Fruit fly (Drosophila melanogaster): ENCODE data around the gene Surf4.

The Surf4 gene

DNA sequence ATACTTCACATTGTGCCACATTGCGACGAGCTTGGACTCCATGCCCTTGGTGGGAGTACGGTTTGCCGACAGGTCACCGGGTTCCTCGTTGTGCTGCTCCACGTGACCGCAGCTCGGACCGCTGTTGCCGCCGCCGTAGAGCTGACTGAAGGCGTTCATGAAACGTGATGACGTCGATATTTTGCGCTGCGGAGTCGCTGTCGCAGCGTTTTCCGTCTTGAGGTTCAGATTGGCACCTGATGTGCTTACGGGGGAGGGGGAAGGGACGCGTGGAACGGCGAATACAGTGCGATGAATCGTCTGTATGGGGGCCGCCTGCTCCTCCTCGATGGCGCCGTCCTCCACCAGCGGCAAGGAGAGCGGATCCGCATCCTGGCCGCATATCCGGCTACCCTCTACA lies 10.2 kb upstream of the Surf4 start:
- no peak for TF ChIP-seq CG13204 (GFP tag; optimal IDR thresholded peaks at IDR 0.05)
- TF ChIP-seq CG34367 (tag; optimal IDR thresholded peaks at IDR 0.05): no peak
- TF ChIP-seq Pif1A (GFP tag; optimal IDR thresholded peaks at IDR 0.05): no peak
- TF ChIP-seq gl (tag; optimal IDR thresholded peaks at IDR 0.05): no peak
- no peak for TF ChIP-seq D1 (tag; optimal IDR thresholded peaks at IDR 0.05)

dm6 chr3R:15354019-15354418 lies 8.0 kb upstream of the Surf4 start:
- no peak for TF ChIP-seq Pif1B (GFP tag; optimal IDR thresholded peaks at IDR 0.05)
- no peak for TF ChIP-seq CG15710 (tag; optimal IDR thresholded peaks at IDR 0.05)
- TF ChIP-seq CG32121 (GFP tag; IDR thresholded peaks at IDR 0.05): no peak
- no peak for TF ChIP-seq Pif1A (GFP tag; optimal IDR thresholded peaks at IDR 0.05)
- TF ChIP-seq CG4496 (GFP tag; IDR thresholded peaks at IDR 0.05): no peak
- no peak for TF ChIP-seq Ets98B (GFP tag; IDR thresholded peaks at IDR 0.05)
- no peak for TF ChIP-seq fd96Ca (GFP tag; IDR thresholded peaks at IDR 0.05)
- TF ChIP-seq CG9948 (tag; optimal IDR thresholded peaks at IDR 0.05): no peak
- TF ChIP-seq CG34367 (tag; optimal IDR thresholded peaks at IDR 0.05): no peak

dm6 chr3R:15350993-15351426 lies 5.0 kb upstream of the Surf4 start, which contains the start of the genes Trs33 and Tmtc4:
Trs33 (minus strand) TSS chr3R:15350995.
Tmtc4 (plus strand) TSS chr3R:15351225.
- 0 out of 2 replicates have a peak, but pooled peaks have one; percentile 13 for TF ChIP-seq CG32121 (GFP tag; IDR thresholded peaks at IDR 0.05)
- TF ChIP-seq EcR (GFP tag; optimal IDR thresholded peaks at IDR 0.05): peak; percentile 9
- TF ChIP-seq fd96Ca (GFP tag; IDR thresholded peaks at IDR 0.05): no peak
- TF ChIP-seq CG9948 (tag; optimal IDR thresholded peaks at IDR 0.05): peak; percentile 6
- TF ChIP-seq CG17806 (tag; optimal IDR thresholded peaks at IDR 0.05): peak; percentile 15
- TF ChIP-seq CG15710 (tag; optimal IDR thresholded peaks at IDR 0.05): peak; percentile 39
- no peak for TF ChIP-seq CG12605 (GFP tag; IDR thresholded peaks at IDR 0.05)
- TF ChIP-seq Snoo (tag; optimal IDR thresholded peaks at IDR 0.05): peak; percentile 28

dm6 chr3R:15347822-15348221 lies 1.8 kb upstream of the Surf4 start, which contains the start of the genes CG42726 and CG42727:
CG42726 (plus strand) TSS chr3R:15348048.
CG42727 (plus strand) TSS chr3R:15348048.
- TF ChIP-seq CG9948 (tag; optimal IDR thresholded peaks at IDR 0.05): peak; percentile 17
- TF ChIP-seq CG34367 (tag; optimal IDR thresholded peaks at IDR 0.05): peak; percentile 4
- no peak for TF ChIP-seq CG13204 (GFP tag; optimal IDR thresholded peaks at IDR 0.05)
- TF ChIP-seq CG17806 (tag; optimal IDR thresholded peaks at IDR 0.05): peak; percentile 39
- TF ChIP-seq Snoo (tag; optimal IDR thresholded peaks at IDR 0.05): peak; percentile 44
- peak; percentile 49 for TF ChIP-seq CG15710 (tag; optimal IDR thresholded peaks at IDR 0.05)
- TF ChIP-seq fd96Ca (GFP tag; IDR thresholded peaks at IDR 0.05): peak; percentile 31; the same call in 1 of the 3 replicates
- TF ChIP-seq CG8159 (tag; optimal IDR thresholded peaks at IDR 0.05): no peak
- TF ChIP-seq CG4496 (GFP tag; IDR thresholded peaks at IDR 0.05): peak; percentile 63; the same call in 2 of the 3 replicates
- TF ChIP-seq CG32121 (GFP tag; IDR thresholded peaks at IDR 0.05): peak; percentile 49; the same call in 1 of the 2 replicates
- no peak for TF ChIP-seq EcR (GFP tag; optimal IDR thresholded peaks at IDR 0.05)
- TF ChIP-seq Pif1A (GFP tag; optimal IDR thresholded peaks at IDR 0.05): no peak
- TF ChIP-seq Ets98B (GFP tag; IDR thresholded peaks at IDR 0.05): peak; percentile 18; the same call in 1 of the 2 replicates

DNA sequence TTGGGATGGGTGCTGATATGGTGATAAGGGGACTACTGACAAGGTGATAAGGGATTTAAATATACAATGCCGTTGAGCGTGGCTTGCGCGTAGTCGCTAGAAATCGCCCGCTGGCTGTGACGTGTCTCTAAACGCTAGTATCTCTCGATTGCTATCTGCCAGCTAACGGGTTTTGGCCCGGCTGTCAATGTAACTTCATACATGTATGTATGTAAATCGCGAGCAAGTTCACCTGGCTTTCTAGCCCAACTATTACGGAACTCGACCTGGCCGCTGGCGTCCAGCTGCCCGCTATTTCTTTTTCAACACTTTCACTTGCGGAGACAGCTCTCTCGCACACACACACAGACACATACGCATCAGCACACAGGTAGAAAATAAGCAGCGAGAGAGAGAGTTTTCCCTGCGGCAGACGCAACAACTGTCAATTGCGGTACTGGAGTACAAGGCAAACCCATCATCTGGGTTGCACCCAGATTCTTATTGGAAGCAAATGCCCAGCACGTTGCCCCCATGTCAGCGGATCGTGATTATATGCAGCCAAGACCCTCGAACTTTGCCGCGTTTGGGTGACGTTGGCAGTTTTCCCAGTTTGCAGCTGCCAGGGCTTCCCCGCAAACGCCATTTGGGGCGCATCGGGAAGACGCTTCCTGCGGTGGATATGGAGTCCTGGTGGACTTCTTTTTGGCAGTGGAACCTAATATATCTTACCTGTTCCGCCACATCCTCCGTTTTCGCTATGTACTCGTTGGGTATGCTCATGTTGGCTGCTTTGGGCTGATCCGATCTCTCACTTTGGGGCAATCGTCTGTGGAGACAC lies 568 bp downstream of the Surf4 start:
- peak; percentile 10 for TF ChIP-seq CG8301 (tag; optimal IDR thresholded peaks at IDR 0.05)
- no peak for TF ChIP-seq CG32121 (GFP tag; IDR thresholded peaks at IDR 0.05)

- TF ChIP-seq fd96Ca (GFP tag; IDR thresholded peaks at IDR 0.05): no peak
- TF ChIP-seq CG14655 (GFP tag; optimal IDR thresholded peaks at IDR 0.05): no peak
- no peak for TF ChIP-seq Pif1B (GFP tag; optimal IDR thresholded peaks at IDR 0.05)
- no peak for TF ChIP-seq D1 (tag; optimal IDR thresholded peaks at IDR 0.05)
- peak; percentile 15 for TF ChIP-seq CG15710 (tag; optimal IDR thresholded peaks at IDR 0.05)
- no peak for TF ChIP-seq gl (tag; optimal IDR thresholded peaks at IDR 0.05)
- TF ChIP-seq CG4496 (GFP tag; IDR thresholded peaks at IDR 0.05): peak; percentile 34; the same call in 1 of the 3 replicates
- peak; percentile 44 for TF ChIP-seq EcR (GFP tag; optimal IDR thresholded peaks at IDR 0.05)
- TF ChIP-seq CG10348 (GFP tag; IDR thresholded peaks at IDR 0.05): no peak
- no peak for TF ChIP-seq CG32121 (GFP tag; IDR thresholded peaks at IDR 0.05)
- peak; percentile 35 for TF ChIP-seq CG34367 (tag; optimal IDR thresholded peaks at IDR 0.05)
- TF ChIP-seq Snoo (tag; optimal IDR thresholded peaks at IDR 0.05): peak; percentile 64
- no peak for TF ChIP-seq CG8159 (tag; optimal IDR thresholded peaks at IDR 0.05)
- TF ChIP-seq CG12605 (GFP tag; IDR thresholded peaks at IDR 0.05): 0 out of 2 replicates have a peak, but pooled peaks have one; percentile 6
- TF ChIP-seq CG9948 (tag; optimal IDR thresholded peaks at IDR 0.05): peak; percentile 17
- TF ChIP-seq CG17806 (tag; optimal IDR thresholded peaks at IDR 0.05): peak; percentile 21
- no peak for TF ChIP-seq rn (GFP tag; IDR thresholded peaks at IDR 0.05)
- no peak for TF ChIP-seq Pif1A (GFP tag; optimal IDR thresholded peaks at IDR 0.05)
- peak; percentile 16 for TF ChIP-seq Ets98B (GFP tag; IDR thresholded peaks at IDR 0.05)
- no peak for TF ChIP-seq CG13204 (GFP tag; optimal IDR thresholded peaks at IDR 0.05)
- TF ChIP-seq CG8301 (tag; optimal IDR thresholded peaks at IDR 0.05): peak; percentile 43
These were observed 2.9 kb downstream of the Surf4 start, which contains the start of gene Nagk for dm6 chr3R:15342926-15343685. Nagk (minus strand) TSS chr3R:15343256.

Data from whole organism, pupa.